Fruit fly (Drosophila melanogaster) whole organism, embryonic: ENCODE measurements around the gene CG14207.
A peak's percentile ranks its signal among the peaks of the same experiment; 100 is the strongest.

Experiments used
- Abd-B ChIP-seq: fragments of 200-800 bp; sonication (Bioruptor generic); optimal IDR thresholded peaks from 2 replicates; lab custom pipeline; 2018; ENCODE audit warnings: missing biosample characterization, mild to moderate bottlenecking, missing genetic modification characterization, moderate library complexity
- Asciz ChIP-seq: fragments of 200-800 bp; sonication (Bioruptor generic); optimal IDR thresholded peaks from 2 replicates; lab custom pipeline; 2017; ENCODE audit warnings: missing biosample characterization, mild to moderate bottlenecking, missing genetic modification characterization, missing genetic modification reagents
- Awh ChIP-seq: fragments of 200-800 bp; sonication (Bioruptor generic); IDR thresholded peaks from 2 replicates; pipeline ENCODE4, ENCODE4 v1.3.6; 2022; ENCODE audit warnings: missing biosample characterization, missing genetic modification characterization
- CG10209 ChIP-seq: fragments of 200-800 bp; sonication (Bioruptor generic); optimal IDR thresholded peaks from 3 replicates; lab custom pipeline; 2017; ENCODE audit warnings: missing biosample characterization, mild to moderate bottlenecking, missing genetic modification characterization, missing genetic modification reagents
- CG10431 ChIP-seq: fragments of 200-800 bp; sonication (Bioruptor generic); optimal IDR thresholded peaks from 3 replicates; lab custom pipeline; 2018; ENCODE audit warnings: missing biosample characterization, mild to moderate bottlenecking, missing genetic modification characterization
- CG11398 ChIP-seq: fragments of 200-800 bp; sonication (Bioruptor generic); optimal IDR thresholded peaks from 2 replicates; lab custom pipeline; 2016; ENCODE audit warnings: missing biosample characterization, missing genetic modification characterization
- CG11696 ChIP-seq: fragments of 200-800 bp; sonication (Bioruptor generic); IDR thresholded peaks from 2 replicates; pipeline ENCODE4 v1.3.6; 2022; ENCODE audit warnings: missing biosample characterization, missing genetic modification characterization
- CG13775 ChIP-seq: fragments of 200-800 bp; sonication (Bioruptor generic); optimal IDR thresholded peaks from 3 replicates; lab custom pipeline; 2017; ENCODE audit warnings: missing biosample characterization, mild to moderate bottlenecking, missing genetic modification characterization
- CG14014 ChIP-seq: fragments of 200-800 bp; sonication (Bioruptor generic); IDR thresholded peaks from 2 replicates; pipeline ENCODE4 v1.3.6; 2022; ENCODE audit warnings: missing biosample characterization, missing genetic modification characterization
- CG15514 ChIP-seq: fragments of 200-800 bp; sonication (Bioruptor generic); optimal IDR thresholded peaks from 3 replicates; lab custom pipeline; 2017; ENCODE audit warnings: missing biosample characterization, missing genetic modification characterization, mild to moderate bottlenecking, moderate library complexity, missing genetic modification reagents
- CG16813 ChIP-seq: fragments of 200-800 bp; sonication (Bioruptor generic); IDR thresholded peaks from 3 replicates; pipeline ENCODE4 v1.3.6; 2022; ENCODE audit warnings: missing biosample characterization, missing genetic modification characterization; ENCODE audit not compliant: partially characterized antibody
- CG2116 ChIP-seq: fragments of 200-800 bp; sonication (Bioruptor generic); optimal IDR thresholded peaks from 3 replicates; lab custom pipeline; 2018; ENCODE audit warnings: missing biosample characterization, mild to moderate bottlenecking, missing genetic modification characterization
- CG2120 ChIP-seq: fragments of 200-800 bp; sonication (Bioruptor generic); optimal IDR thresholded peaks from 3 replicates; lab custom pipeline; 2016; ENCODE audit warnings: missing biosample characterization, missing genetic modification characterization
- CG30431 ChIP-seq: fragments of 200-800 bp; sonication (Bioruptor generic); optimal IDR thresholded peaks from 2 replicates; lab custom pipeline; 2017; ENCODE audit warnings: missing biosample characterization, missing genetic modification characterization
- CG31441 ChIP-seq: fragments of 200-800 bp; sonication (Bioruptor generic); IDR thresholded peaks from 2 replicates; pipeline ENCODE4 v1.3.6; 2022; ENCODE audit warnings: missing biosample characterization, missing genetic modification characterization
- CG3163 ChIP-seq: fragments of 200-800 bp; sonication (Bioruptor generic); optimal IDR thresholded peaks from 3 replicates; lab custom pipeline; 2016; ENCODE audit warnings: missing biosample characterization, missing genetic modification characterization
- CG32767 ChIP-seq: fragments of 200-800 bp; sonication (Bioruptor generic); IDR thresholded peaks from 2 replicates; pipeline ENCODE4 v1.3.6; 2022; ENCODE audit warnings: missing biosample characterization, missing genetic modification characterization
- CG3995 ChIP-seq: fragments of 200-800 bp; sonication (Bioruptor generic); optimal IDR thresholded peaks from 3 replicates; lab custom pipeline; 2016; ENCODE audit warnings: missing biosample characterization, missing genetic modification characterization
- CG6654 ChIP-seq: fragments of 200-800 bp; sonication (Bioruptor generic); optimal IDR thresholded peaks from 2 replicates; lab custom pipeline; 2017; ENCODE audit warnings: missing biosample characterization, mild to moderate bottlenecking, missing genetic modification characterization
- CG7786 ChIP-seq: fragments of 200-800 bp; sonication (Bioruptor generic); optimal IDR thresholded peaks from 2 replicates; lab custom pipeline; 2016; ENCODE audit warnings: missing biosample characterization, missing genetic modification characterization
- CG7963 ChIP-seq: fragments of 200-800 bp; sonication (Bioruptor generic); IDR thresholded peaks from 3 replicates; pipeline ENCODE4 v1.3.6; 2022; ENCODE audit warnings: missing biosample characterization, missing genetic modification characterization; ENCODE audit not compliant: partially characterized antibody
- CG8359 ChIP-seq: fragments of 200-800 bp; sonication (Bioruptor generic); optimal IDR thresholded peaks from 2 replicates; lab custom pipeline; 2017; ENCODE audit warnings: missing biosample characterization, mild to moderate bottlenecking, missing genetic modification characterization, borderline replicate concordance
- CG8388 ChIP-seq: fragments of 200-800 bp; sonication (Bioruptor generic); optimal IDR thresholded peaks from 2 replicates; lab custom pipeline; 2019; ENCODE audit warnings: missing biosample characterization, mild to moderate bottlenecking, missing genetic modification characterization, moderate library complexity
- Ets65A ChIP-seq: fragments of 200-800 bp; sonication (Bioruptor generic); peaks from one replicate; lab custom pipeline; 2016; ENCODE audit warnings: missing biosample characterization, missing genetic modification characterization
- HHEX ChIP-seq: fragments of 200-800 bp; sonication (Bioruptor generic); optimal IDR thresholded peaks from 3 replicates; lab custom pipeline; 2017; ENCODE audit warnings: missing biosample characterization, mild to moderate bottlenecking, missing genetic modification characterization, missing genetic modification reagents
- HLH3B ChIP-seq: fragments of 200-800 bp; sonication (Bioruptor generic); IDR thresholded peaks from 2 replicates; pipeline ENCODE4 v1.3.6; 2022; ENCODE audit warnings: missing biosample characterization, missing genetic modification characterization
- HLH4C ChIP-seq: fragments of 200-800 bp; sonication (Bioruptor generic); IDR thresholded peaks from 3 replicates; pipeline ENCODE4 v1.3.6; 2022; ENCODE audit warnings: missing biosample characterization, missing genetic modification characterization; ENCODE audit not compliant: partially characterized antibody
- HmgD ChIP-seq: fragments of 200-800 bp; sonication (Bioruptor generic); optimal IDR thresholded peaks from 3 replicates; lab custom pipeline; 2016; ENCODE audit warnings: missing biosample characterization, missing genetic modification characterization
- Mes4 ChIP-seq: fragments of 200-800 bp; sonication (Bioruptor generic); optimal IDR thresholded peaks from 2 replicates; lab custom pipeline; 2016; ENCODE audit warnings: missing biosample characterization, missing genetic modification characterization
- NfI ChIP-seq: fragments of 200-800 bp; sonication (Bioruptor generic); optimal IDR thresholded peaks from 3 replicates; lab custom pipeline; 2018; ENCODE audit warnings: missing biosample characterization, mild to moderate bottlenecking, missing genetic modification characterization, moderate library complexity
- Scr ChIP-seq: fragments of 200-800 bp; sonication (Bioruptor generic); IDR thresholded peaks from 2 replicates; pipeline ENCODE4 v1.3.6; 2022; ENCODE audit warnings: missing biosample characterization, missing genetic modification characterization; ENCODE audit not compliant: partially characterized antibody
- cas ChIP-seq: fragments of 200-800 bp; sonication (Bioruptor generic); IDR thresholded peaks from 2 replicates; pipeline ENCODE4 v1.3.6; 2022; ENCODE audit warnings: missing biosample characterization, missing genetic modification characterization
- ci ChIP-seq: fragments of 200-800 bp; sonication (Bioruptor generic); IDR thresholded peaks from 3 replicates; pipeline ENCODE4 v1.3.6; 2022; ENCODE audit warnings: missing biosample characterization, missing genetic modification characterization
- da ChIP-seq: fragments of 200-800 bp; sonication (Bioruptor generic); optimal IDR thresholded peaks from 2 replicates; lab custom pipeline; 2016; ENCODE audit warnings: missing biosample characterization, missing genetic modification characterization
- ems ChIP-seq: fragments of 200-800 bp; sonication (Bioruptor generic); optimal IDR thresholded peaks from 3 replicates; lab custom pipeline; 2016; ENCODE audit warnings: missing biosample characterization, missing genetic modification characterization
- gsb-n ChIP-seq: fragments of 200-800 bp; sonication (Bioruptor generic); optimal IDR thresholded peaks from 3 replicates; lab custom pipeline; 2018; ENCODE audit warnings: missing biosample characterization, mild to moderate bottlenecking, missing genetic modification characterization
- hkb ChIP-seq, 2 experiments: fragments of 200-800 bp in 1 of 2; fragments of >200 bp in 1 of 2; sonication (Bioruptor generic) in 1 of 2; IDR thresholded peaks in 1 of 2; optimal IDR thresholded peaks in 1 of 2; 2 replicates each; pipeline versions ENCODE4 v1.3.6 to Lab custom; 2017 to 2022; ENCODE audit warnings: missing biosample characterization in 1 of 2, missing genetic modification characterization in 1 of 2
- kay ChIP-seq: fragments of 200-800 bp; sonication (Bioruptor generic); optimal IDR thresholded peaks from 2 replicates; lab custom pipeline; 2016; ENCODE audit warnings: missing biosample characterization, missing genetic modification characterization
- lov ChIP-seq, 2 experiments: fragments of 200-800 bp in 1 of 2; fragments of >200 bp in 1 of 2; sonication (Bioruptor generic) in 1 of 2; IDR thresholded peaks in 1 of 2; optimal IDR thresholded peaks in 1 of 2; 2 replicates in 1 of 2; 3 replicates in 1 of 2; pipeline versions ENCODE4 v1.3.6 to Lab custom; 2017 to 2022; ENCODE audit warnings: missing biosample characterization in 1 of 2, missing genetic modification characterization in 1 of 2
- mld ChIP-seq: fragments of 200-800 bp; sonication (Bioruptor generic); IDR thresholded peaks from 3 replicates; pipeline ENCODE4 v1.3.6; 2022; ENCODE audit warnings: missing biosample characterization, missing genetic modification characterization; ENCODE audit not compliant: partially characterized antibody
- nau ChIP-seq: fragments of 200-800 bp; sonication (Bioruptor generic); optimal IDR thresholded peaks from 3 replicates; lab custom pipeline; 2017; ENCODE audit warnings: missing biosample characterization, mild to moderate bottlenecking, missing genetic modification characterization, missing genetic modification reagents
- nerfin-2 ChIP-seq: fragments of 200-800 bp; sonication (Bioruptor generic); IDR thresholded peaks from 2 replicates; pipeline ENCODE4 v1.3.6; 2022; ENCODE audit warnings: missing biosample characterization, missing genetic modification characterization; ENCODE audit not compliant: partially characterized antibody
- otp ChIP-seq: fragments of 200-800 bp; sonication (Bioruptor generic); IDR thresholded peaks from 3 replicates; pipeline ENCODE4, ENCODE4 v1.3.6; 2022; ENCODE audit warnings: missing biosample characterization, missing genetic modification characterization
- shn ChIP-seq: fragments of 200-800 bp; sonication (Bioruptor generic); optimal IDR thresholded peaks from 3 replicates; lab custom pipeline; 2016; ENCODE audit warnings: missing biosample characterization, missing genetic modification characterization
- tna ChIP-seq: fragments of 200-800 bp; sonication (Bioruptor generic); IDR thresholded peaks from 2 replicates; pipeline ENCODE4 v1.3.6; 2022; ENCODE audit warnings: missing biosample characterization, missing genetic modification characterization; ENCODE audit not compliant: partially characterized antibody
- vvl ChIP-seq: fragments of 200-800 bp; sonication (Bioruptor generic); IDR thresholded peaks from 2 replicates; pipeline ENCODE4 v1.3.6; 2022; ENCODE audit warnings: missing biosample characterization, missing genetic modification characterization
- zen ChIP-seq: fragments of 200-800 bp; sonication (Bioruptor generic); optimal IDR thresholded peaks from 3 replicates; lab custom pipeline; 2018; ENCODE audit warnings: missing biosample characterization, mild to moderate bottlenecking, missing genetic modification characterization, moderate library complexity
- zfh2 ChIP-seq: fragments of 200-800 bp; sonication (Bioruptor generic); optimal IDR thresholded peaks from 2 replicates; lab custom pipeline; 2016; ENCODE audit warnings: missing biosample characterization, missing genetic modification characterization

CG14207 gene

dm6 chrX:19579648-19580301, 25.2 kb upstream of the CG14207 start, which contains the start of gene Tao (continued):
- no peak for TF ChIP-seq kay (GFP tag; lab: Kevin White, UChicago)
- no peak for TF ChIP-seq nau (GFP tag; lab: Kevin White, UChicago)
- TF ChIP-seq otp (GFP tag; lab: Robert Waterston, UW): no peak
- no peak for TF ChIP-seq CG11398
- no peak for TF ChIP-seq lov (optimal IDR thresholded peaks at IDR 0.05; lab: Kevin White, UChicago)
- TF ChIP-seq lov (GFP tag; IDR thresholded peaks at IDR 0.05; lab: Robert Waterston, UW): no peak
- TF ChIP-seq ci: no peak
- no peak for TF ChIP-seq CG7786 (GFP tag; lab: Kevin White, UChicago)
- TF ChIP-seq CG10209 (GFP tag; lab: Kevin White, UChicago): no peak
- no peak for TF ChIP-seq CG32767 (GFP tag; lab: Robert Waterston, UW)
- TF ChIP-seq HHEX (GFP tag; lab: Kevin White, UChicago): no peak
- peak; percentile 78 for TF ChIP-seq CG3995
- no peak for TF ChIP-seq CG6654 (GFP tag; lab: Kevin White, UChicago)
- peak; percentile 83 for TF ChIP-seq HLH4C
- no peak for TF ChIP-seq CG8388 (GFP tag; lab: Kevin White, UChicago)
- no peak for TF ChIP-seq CG14014 (GFP tag; lab: Robert Waterston, UW)
- no peak for TF ChIP-seq shn (GFP tag; lab: Kevin White, UChicago)
- peak; percentile 57 for TF ChIP-seq CG7963 (GFP tag; lab: Robert Waterston, UW)
- no peak for TF ChIP-seq HmgD
- peak; percentile 11 for TF ChIP-seq CG2120 (GFP tag; lab: Kevin White, UChicago)
- no peak for TF ChIP-seq CG30431 (GFP tag; lab: Kevin White, UChicago)
- TF ChIP-seq Scr (GFP tag; lab: Robert Waterston, UW): peak; percentile 91
- no peak for TF ChIP-seq Awh
- peak; percentile 13 for TF ChIP-seq Abd-B
- no peak for TF ChIP-seq HLH3B
- TF ChIP-seq CG15514: peak; percentile 37
- TF ChIP-seq da: no peak
- no peak for TF ChIP-seq vvl (GFP tag; lab: Robert Waterston, UW)
- no peak for TF ChIP-seq CG8359 (GFP tag; lab: Kevin White, UChicago)
- TF ChIP-seq tna (GFP tag; lab: Robert Waterston, UW): peak; percentile 52; the same call in 1 of the 2 replicates
- TF ChIP-seq zen (tag; lab: Kevin White, UChicago): no peak
- no peak for TF ChIP-seq cas (GFP tag; lab: Robert Waterston, UW)
- no peak for TF ChIP-seq Mes4
- peak; percentile 17 for TF ChIP-seq CG13775
- TF ChIP-seq CG3163 (GFP tag; lab: Kevin White, UChicago): no peak
- peak; percentile 82 for TF ChIP-seq CG2116
- TF ChIP-seq Ets65A (GFP tag; lab: Kevin White, UChicago): peak; percentile 75
- peak; percentile 68 for TF ChIP-seq nerfin-2 (GFP tag; lab: Robert Waterston, UW)
- peak; percentile 84 for TF ChIP-seq gsb-n (tag; lab: Kevin White, UChicago)
- peak; percentile 89 for TF ChIP-seq CG16813
- TF ChIP-seq CG10431 (GFP tag; lab: Kevin White, UChicago): no peak
- peak; percentile 54; the same call in 1 of the 3 replicates for TF ChIP-seq mld
- no peak for TF ChIP-seq ems (GFP tag; lab: Kevin White, UChicago)
- no peak; the same call in 1 of the 2 replicates for TF ChIP-seq CG31441 (GFP tag; lab: Robert Waterston, UW)
- TF ChIP-seq CG11696 (GFP tag; lab: Robert Waterston, UW): no peak
- no peak for TF ChIP-seq hkb (optimal IDR thresholded peaks at IDR 0.05; lab: Kevin White, UChicago)
- no peak for TF ChIP-seq hkb (GFP tag; IDR thresholded peaks at IDR 0.05; lab: Robert Waterston, UW)
- TF ChIP-seq Asciz: no peak
- TF ChIP-seq NfI (GFP tag; lab: Kevin White, UChicago): no peak
- no peak for TF ChIP-seq zfh2 (GFP tag; lab: Kevin White, UChicago)
